Fruit fly (Drosophila melanogaster) whole organism, embryonic: ENCODE results near the gene Cdc16.

Experiments used
- Atf-2 ChIP-seq: fragments of 200-800 bp; sonication (Bioruptor generic); optimal IDR thresholded peaks from 2 replicates; lab custom pipeline; 2016; ENCODE audit warnings: missing biosample characterization, missing genetic modification characterization
- CG10462 ChIP-seq: fragments of 200-800 bp; sonication (Bioruptor generic); optimal IDR thresholded peaks from 2 replicates; lab custom pipeline; 2016; ENCODE audit warnings: missing biosample characterization, missing genetic modification characterization
- CG12236 ChIP-seq: fragments of 200-800 bp; sonication (Bioruptor generic); optimal IDR thresholded peaks from 2 replicates; lab custom pipeline; 2016; ENCODE audit warnings: missing biosample characterization, missing genetic modification characterization
- CG1233 ChIP-seq: fragments of 200-800 bp; sonication (Bioruptor generic); optimal IDR thresholded peaks from 4 replicates; lab custom pipeline; 2018; ENCODE audit warnings: missing biosample characterization, mild to moderate bottlenecking, missing genetic modification characterization
- CG14014 ChIP-seq: fragments of 200-800 bp; sonication (Bioruptor generic); IDR thresholded peaks from 2 replicates; pipeline ENCODE4 v1.3.6; 2022; ENCODE audit warnings: missing biosample characterization, missing genetic modification characterization
- CG1529 ChIP-seq: fragments of 200-800 bp; sonication (Bioruptor generic); optimal IDR thresholded peaks from 3 replicates; lab custom pipeline; 2018; ENCODE audit warnings: missing biosample characterization, missing genetic modification characterization
- CG15601 ChIP-seq: fragments of 200-800 bp; sonication (Bioruptor generic); optimal IDR thresholded peaks from 3 replicates; lab custom pipeline; 2019; ENCODE audit warnings: missing biosample characterization, mild to moderate bottlenecking, missing genetic modification characterization, moderate library complexity
- CG1603 ChIP-seq: fragments of 200-800 bp; sonication (Bioruptor generic); optimal IDR thresholded peaks from 2 replicates; lab custom pipeline; 2019; ENCODE audit warnings: missing biosample characterization, mild to moderate bottlenecking, missing genetic modification characterization, moderate library complexity
- CG17361 ChIP-seq: fragments of 200-800 bp; sonication (Bioruptor generic); IDR thresholded peaks from 3 replicates; pipeline ENCODE4 v1.3.6; 2022; ENCODE audit warnings: missing biosample characterization, missing genetic modification characterization
- CG31365 ChIP-seq: fragments of 200-800 bp; sonication (Bioruptor generic); optimal IDR thresholded peaks from 2 replicates; lab custom pipeline; 2018; ENCODE audit warnings: missing biosample characterization, mild to moderate bottlenecking, missing genetic modification characterization
- CG4328 ChIP-seq: fragments of 200-800 bp; sonication (Bioruptor generic); optimal IDR thresholded peaks from 3 replicates; lab custom pipeline; 2017; ENCODE audit warnings: missing biosample characterization, missing genetic modification reagents, missing genetic modification characterization
- CG4617 ChIP-seq: fragments of 200-800 bp; sonication (Bioruptor generic); optimal IDR thresholded peaks from 3 replicates; lab custom pipeline; 2016; ENCODE audit warnings: missing biosample characterization, missing genetic modification characterization, borderline replicate concordance
- CG6854 ChIP-seq: fragments of 200-800 bp; sonication (Bioruptor generic); optimal IDR thresholded peaks from 3 replicates; lab custom pipeline; 2017; ENCODE audit warnings: missing biosample characterization, mild to moderate bottlenecking, missing genetic modification characterization
- CG7372 ChIP-seq: fragments of 200-800 bp; sonication (Bioruptor generic); IDR thresholded peaks from 2 replicates; pipeline ENCODE4 v1.3.6; 2022; ENCODE audit warnings: missing biosample characterization, missing genetic modification characterization
- CG8281 ChIP-seq: fragments of 200-800 bp; sonication (Bioruptor generic); optimal IDR thresholded peaks from 2 replicates; lab custom pipeline; 2018; ENCODE audit warnings: missing biosample characterization, mild to moderate bottlenecking, missing genetic modification characterization, moderate library complexity
- CHES-1-like ChIP-seq: fragments of 200-800 bp; sonication (Bioruptor generic); optimal IDR thresholded peaks from 2 replicates; lab custom pipeline; 2016; ENCODE audit warnings: missing biosample characterization, missing genetic modification characterization
- CTCF ChIP-seq: fragments of 200-800 bp; sonication (Bioruptor generic); optimal IDR thresholded peaks from 2 replicates; lab custom pipeline; 2017; ENCODE audit warnings: missing biosample characterization, mild to moderate bottlenecking, missing genetic modification characterization, moderate library complexity
- E2f2 ChIP-seq: fragments of 200-800 bp; sonication (Bioruptor generic); IDR thresholded peaks from 2 replicates; pipeline ENCODE4 v1.3.6; 2022; ENCODE audit warnings: missing biosample characterization, missing genetic modification characterization
- Ets97D ChIP-seq: fragments of 200-800 bp; sonication (Bioruptor generic); optimal IDR thresholded peaks from 3 replicates; lab custom pipeline; 2016; ENCODE audit warnings: missing biosample characterization, missing genetic modification characterization
- Hey ChIP-seq: fragments of 200-800 bp; sonication (Bioruptor generic); optimal IDR thresholded peaks from 3 replicates; lab custom pipeline; 2018; ENCODE audit warnings: missing biosample characterization, mild to moderate bottlenecking, missing genetic modification characterization
- Med ChIP-seq: fragments of 200-800 bp; sonication (Bioruptor generic); peaks from one replicate; lab custom pipeline; 2016; ENCODE audit warnings: missing biosample characterization, missing genetic modification characterization, mild to moderate bottlenecking, inconsistent platforms, moderate library complexity
- NC2α ChIP-seq: fragments of 200-800 bp; sonication (Bioruptor generic); optimal IDR thresholded peaks from 2 replicates; lab custom pipeline; 2016; ENCODE audit warnings: missing biosample characterization, missing genetic modification characterization
- NFAT ChIP-seq: fragments of 200-800 bp; sonication (Bioruptor generic); IDR thresholded peaks from 2 replicates; pipeline ENCODE4 v1.3.6; 2022; ENCODE audit warnings: missing biosample characterization, missing genetic modification characterization
- Nf-YA ChIP-seq: fragments of 200-800 bp; sonication (Bioruptor generic); IDR thresholded peaks from 2 replicates; pipeline ENCODE4 v1.3.6; 2022; ENCODE audit warnings: missing biosample characterization, missing genetic modification characterization
- Rx ChIP-seq: fragments of 200-800 bp; sonication (Bioruptor generic); IDR thresholded peaks from 2 replicates; pipeline ENCODE4 v1.3.6; 2022; ENCODE audit warnings: missing biosample characterization, missing genetic modification characterization
- Sry-β ChIP-seq: fragments of 200-800 bp; sonication (Bioruptor generic); optimal IDR thresholded peaks from 2 replicates; lab custom pipeline; 2018; ENCODE audit warnings: missing biosample characterization, mild to moderate bottlenecking, missing genetic modification characterization, moderate library complexity
- Stat92E ChIP-seq, 3 experiments: fragments of >200 bp in 2 of 3; fragments of 200-800 bp in 1 of 3; sonication (Bioruptor generic) in 1 of 3; optimal IDR thresholded peaks; 2 replicates each; lab custom pipeline; 2017 to 2019; ENCODE audit warnings: missing biosample characterization in 3 of 3, missing genetic modification characterization in 3 of 3, mild to moderate bottlenecking in 1 of 3, moderate library complexity in 1 of 3
- TFAM ChIP-seq: fragments of 200-800 bp; sonication (Bioruptor generic); optimal IDR thresholded peaks from 2 replicates; lab custom pipeline; 2017; ENCODE audit warnings: missing biosample characterization, missing genetic modification characterization, inconsistent platforms
- Xrp1 ChIP-seq: fragments of 200-800 bp; sonication (Bioruptor generic); IDR thresholded peaks from 2 replicates; pipeline ENCODE4 v1.3.6; 2022; ENCODE audit warnings: missing biosample characterization, missing genetic modification characterization
- bigmax ChIP-seq: fragments of 200-800 bp; sonication (Bioruptor generic); optimal IDR thresholded peaks from 2 replicates; lab custom pipeline; 2018; ENCODE audit warnings: missing biosample characterization, mild to moderate bottlenecking, missing genetic modification characterization
- cas ChIP-seq: fragments of 200-800 bp; sonication (Bioruptor generic); IDR thresholded peaks from 2 replicates; pipeline ENCODE4 v1.3.6; 2022; ENCODE audit warnings: missing biosample characterization, missing genetic modification characterization
- danr ChIP-seq: fragments of 200-800 bp; sonication (Bioruptor generic); IDR thresholded peaks from 2 replicates; pipeline ENCODE4 v1.3.6; 2022; ENCODE audit warnings: missing biosample characterization, missing genetic modification characterization
- dati ChIP-seq: fragments of 200-800 bp; sonication (Bioruptor generic); IDR thresholded peaks from 2 replicates; pipeline ENCODE4 v1.3.6; 2022; ENCODE audit warnings: missing biosample characterization, missing genetic modification characterization
- fd3F ChIP-seq: fragments of 200-800 bp; sonication (Bioruptor generic); optimal IDR thresholded peaks from 2 replicates; lab custom pipeline; 2018; ENCODE audit warnings: missing biosample characterization, mild to moderate bottlenecking, missing genetic modification characterization, moderate library complexity
- fru ChIP-seq: fragments of >200 bp; optimal IDR thresholded peaks from 2 replicates; lab custom pipeline; 2017
- ftz-f1 ChIP-seq: fragments of 200-800 bp; sonication (Bioruptor generic); optimal IDR thresholded peaks from 2 replicates; lab custom pipeline; 2016; ENCODE audit warnings: missing biosample characterization, missing genetic modification characterization
- gcm ChIP-seq: fragments of 200-800 bp; sonication (Bioruptor generic); optimal IDR thresholded peaks from 2 replicates; lab custom pipeline; 2019; ENCODE audit warnings: missing biosample characterization, mild to moderate bottlenecking, missing genetic modification characterization, moderate library complexity
- gcm2 ChIP-seq: fragments of 200-800 bp; sonication (Bioruptor generic); optimal IDR thresholded peaks from 2 replicates; lab custom pipeline; 2016; ENCODE audit warnings: missing biosample characterization, missing genetic modification characterization
- ind ChIP-seq: fragments of 200-800 bp; sonication (Bioruptor generic); optimal IDR thresholded peaks from 3 replicates; lab custom pipeline; 2016; ENCODE audit warnings: missing biosample characterization, missing genetic modification characterization
- jing ChIP-seq: fragments of 200-800 bp; sonication (Bioruptor generic); optimal IDR thresholded peaks from 2 replicates; lab custom pipeline; 2018; ENCODE audit warnings: missing biosample characterization, mild to moderate bottlenecking, missing genetic modification characterization
- knrl ChIP-seq: fragments of 200-800 bp; sonication (Bioruptor generic); IDR thresholded peaks from 3 replicates; pipeline ENCODE4 v1.3.6; 2022; ENCODE audit warnings: missing biosample characterization, missing genetic modification characterization; ENCODE audit not compliant: partially characterized antibody
- nom ChIP-seq: fragments of 200-800 bp; sonication (Bioruptor generic); optimal IDR thresholded peaks from 2 replicates; lab custom pipeline; 2017; ENCODE audit warnings: missing biosample characterization, missing genetic modification characterization, mild to moderate bottlenecking, moderate library complexity, missing genetic modification reagents
- ro ChIP-seq: fragments of 200-800 bp; sonication (Bioruptor generic); IDR thresholded peaks from 2 replicates; pipeline ENCODE4 v1.3.6; 2022; ENCODE audit warnings: missing biosample characterization, missing genetic modification characterization
- run ChIP-seq: fragments of 200-800 bp; sonication (Bioruptor generic); optimal IDR thresholded peaks from 3 replicates; lab custom pipeline; 2018; ENCODE audit warnings: missing biosample characterization, mild to moderate bottlenecking, missing genetic modification characterization
- sc ChIP-seq, 3 experiments: fragments of >200 bp in 2 of 3; fragments of 200-800 bp in 1 of 3; sonication (Bioruptor generic) in 1 of 3; optimal IDR thresholded peaks; 2 replicates in 2 of 3; 3 replicates in 1 of 3; lab custom pipeline; 2017; ENCODE audit warnings: mild to moderate bottlenecking in 1 of 3, missing biosample characterization in 1 of 3, missing genetic modification characterization in 1 of 3, missing genetic modification reagents in 1 of 3
- seq ChIP-seq: fragments of 200-800 bp; sonication (Bioruptor generic); IDR thresholded peaks from 2 replicates; pipeline ENCODE4 v1.3.6; 2022; ENCODE audit warnings: missing biosample characterization, missing genetic modification characterization
- sisA ChIP-seq: fragments of 200-800 bp; sonication (Bioruptor generic); IDR thresholded peaks from 2 replicates; pipeline ENCODE4 v1.3.6; 2022; ENCODE audit warnings: missing biosample characterization, missing genetic modification characterization
- ssp ChIP-seq: fragments of 200-800 bp; sonication (Bioruptor generic); IDR thresholded peaks from 2 replicates; pipeline ENCODE4 v1.3.6; 2022; ENCODE audit warnings: missing biosample characterization, missing genetic modification characterization
- tin ChIP-seq: fragments of 200-800 bp; sonication (Bioruptor generic); optimal IDR thresholded peaks from 3 replicates; lab custom pipeline; 2016; ENCODE audit warnings: missing biosample characterization, missing genetic modification characterization
- tio ChIP-seq: fragments of 200-800 bp; sonication (Bioruptor generic); optimal IDR thresholded peaks from 2 replicates; lab custom pipeline; 2017; ENCODE audit warnings: missing biosample characterization, missing genetic modification characterization, inconsistent platforms
- trem ChIP-seq: fragments of 200-800 bp; optimal IDR thresholded peaks from 3 replicates; lab custom pipeline; 2019; ENCODE audit warnings: missing biosample characterization, mild to moderate bottlenecking, missing genetic modification characterization, moderate library complexity
- vnd ChIP-seq: fragments of 200-800 bp; sonication (Bioruptor generic); IDR thresholded peaks from 3 replicates; pipeline ENCODE4 v1.3.6; 2022; ENCODE audit warnings: missing biosample characterization, missing genetic modification characterization; ENCODE audit not compliant: partially characterized antibody
- zf30C ChIP-seq: fragments of 200-800 bp; sonication (Bioruptor generic); optimal IDR thresholded peaks from 3 replicates; lab custom pipeline; 2018; ENCODE audit warnings: missing biosample characterization, mild to moderate bottlenecking, missing genetic modification characterization

Gene Cdc16

DNA sequence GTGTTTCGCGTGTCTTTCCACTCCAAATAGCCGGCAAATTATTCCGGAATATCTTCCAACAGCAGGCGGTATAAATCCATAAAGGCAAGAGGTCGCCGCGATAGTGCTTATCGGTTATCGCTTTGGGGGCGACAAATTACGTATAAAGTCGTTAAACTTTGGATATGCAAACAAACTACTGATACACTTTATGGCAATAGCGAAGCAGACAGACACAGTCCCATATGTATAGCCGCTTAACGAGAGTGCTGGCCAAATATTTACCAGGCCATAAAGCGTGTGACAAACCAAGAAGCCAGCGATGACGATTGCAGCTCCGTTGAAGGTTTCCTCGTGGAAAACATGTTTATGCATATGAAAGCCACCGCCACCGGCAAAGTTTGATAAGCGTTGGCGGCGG is 3.3 kb downstream of the Cdc16 start (continued):
- no peak for TF ChIP-seq CG7372 (GFP tag; lab: Robert Waterston, UW)
- no peak for TF ChIP-seq trem (tag; lab: Kevin White, UChicago)
- TF ChIP-seq danr (GFP tag; lab: Robert Waterston, UW): no peak
- TF ChIP-seq bigmax (GFP tag; lab: Kevin White, UChicago): no peak
- TF ChIP-seq Atf-2 (GFP tag; lab: Kevin White, UChicago): no peak
- peak; percentile 32 for TF ChIP-seq CG31365 (tag; lab: Kevin White, UChicago)
- no peak for TF ChIP-seq jing
- TF ChIP-seq knrl: no peak
- TF ChIP-seq sc (optimal IDR thresholded peaks at IDR 0.05; lab: Kevin White, UChicago): no peak
- no peak for TF ChIP-seq sc (GFP tag; optimal IDR thresholded peaks at IDR 0.05; lab: Kevin White, UChicago)
- TF ChIP-seq CG14014 (GFP tag; lab: Robert Waterston, UW): no peak; the same call in 1 of the 2 replicates
- TF ChIP-seq tin (GFP tag; lab: Kevin White, UChicago): no peak
- TF ChIP-seq gcm (GFP tag; lab: Kevin White, UChicago): no peak
- peak; percentile 26 for TF ChIP-seq fd3F (GFP tag; lab: Kevin White, UChicago)
- TF ChIP-seq Xrp1 (GFP tag; lab: Robert Waterston, UW): no peak
- TF ChIP-seq CG4328 (GFP tag; lab: Kevin White, UChicago): peak; percentile 10
- no peak for TF ChIP-seq ind (GFP tag; lab: Kevin White, UChicago)
- TF ChIP-seq CHES-1-like (GFP tag; lab: Kevin White, UChicago): no peak
- no peak for TF ChIP-seq seq
- TF ChIP-seq CG1233 (GFP tag; lab: Kevin White, UChicago): peak; percentile 60
- no peak for TF ChIP-seq cas
- TF ChIP-seq Stat92E (GFP tag; optimal IDR thresholded peaks at IDR 0.05; lab: Kevin White, UChicago): no peak
- no peak for TF ChIP-seq fru (lab: Kevin White, UChicago)
- TF ChIP-seq CG6854: peak; percentile 36
- TF ChIP-seq tio (GFP tag; lab: Kevin White, UChicago): no peak
- TF ChIP-seq dati (GFP tag; lab: Robert Waterston, UW): no peak
- TF ChIP-seq sisA (GFP tag; lab: Robert Waterston, UW): no peak
- no peak for TF ChIP-seq ftz-f1 (GFP tag; lab: Kevin White, UChicago)
- no peak for TF ChIP-seq ssp (GFP tag; lab: Robert Waterston, UW)
- peak; percentile 43 for TF ChIP-seq CG15601 (tag; lab: Kevin White, UChicago)
- no peak for TF ChIP-seq vnd
- no peak for TF ChIP-seq CG12236
- no peak for TF ChIP-seq TFAM
- TF ChIP-seq nom (GFP tag; lab: Kevin White, UChicago): no peak
- no peak for TF ChIP-seq CG4617
- TF ChIP-seq ro (GFP tag; lab: Robert Waterston, UW): no peak
- TF ChIP-seq NFAT (GFP tag; lab: Robert Waterston, UW): no peak
- no peak for TF ChIP-seq CG10462 (GFP tag; lab: Kevin White, UChicago)
- no peak for TF ChIP-seq Ets97D
- TF ChIP-seq Sry-β (GFP tag; lab: Kevin White, UChicago): no peak
- TF ChIP-seq zf30C: no peak
- no peak for TF ChIP-seq Nf-YA
- no peak for TF ChIP-seq Rx
- TF ChIP-seq CG1529 (GFP tag; lab: Kevin White, UChicago): no peak
- no peak for TF ChIP-seq CTCF
- no peak for TF ChIP-seq gcm2 (GFP tag; lab: Kevin White, UChicago)
- peak; percentile 5 for TF ChIP-seq CG8281
- peak; percentile 77 for TF ChIP-seq Med (GFP tag; lab: Kevin White, UChicago)
- TF ChIP-seq run (tag; lab: Kevin White, UChicago): no peak
- TF ChIP-seq CG1603 (tag; lab: Kevin White, UChicago): no peak
- no peak for TF ChIP-seq CG17361 (GFP tag; lab: Robert Waterston, UW)
- no peak for TF ChIP-seq Hey (tag; lab: Kevin White, UChicago)
- no peak for TF ChIP-seq E2f2
- TF ChIP-seq NC2α (GFP tag; lab: Kevin White, UChicago): no peak
